Fruit fly (Drosophila melanogaster) Kc167 (cell line): ENCODE measurements around the gene Srr.

Experiments used
- h ChIP-seq: fragments of >200 bp; optimal IDR thresholded peaks from 3 replicates; lab custom pipeline; 2018; ENCODE audit warnings: missing external identifiers
- insv ChIP-seq: fragments of >200 bp; optimal IDR thresholded peaks from 3 replicates; lab custom pipeline; 2018; ENCODE audit warnings: missing external identifiers

DNA sequence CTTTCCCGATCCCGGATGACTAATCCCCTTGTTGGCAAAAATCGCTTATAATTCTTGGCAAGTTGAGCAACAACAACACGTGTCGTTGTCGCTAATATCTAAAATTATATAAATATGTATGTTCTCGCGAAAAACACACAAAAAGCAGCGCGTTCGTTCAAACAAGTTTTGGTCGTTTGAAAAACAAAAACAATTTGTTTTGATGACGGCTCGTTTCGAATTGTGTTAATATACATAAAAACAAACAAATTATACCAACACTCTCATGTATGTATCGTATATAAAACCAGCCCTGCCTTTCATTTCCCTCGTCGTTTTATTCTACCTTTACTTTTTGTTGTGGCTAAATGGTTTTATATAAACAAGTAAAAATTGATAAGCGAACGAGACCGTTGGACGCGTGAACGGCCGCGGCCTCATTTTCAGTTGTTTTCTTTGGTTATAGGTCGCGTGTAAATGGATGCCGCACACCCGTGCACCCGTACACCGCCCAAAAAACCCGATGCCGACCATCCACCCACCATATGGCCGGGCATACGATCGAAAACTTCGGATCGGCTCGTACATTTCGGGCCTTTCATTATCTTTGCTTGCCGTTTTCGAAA, 20.9 kb upstream of the Srr start:
- no peak for TF ChIP-seq h (lab: Kevin White, UChicago)
- no peak for TF ChIP-seq insv (lab: Kevin White, UChicago)
